Worm (Caenorhabditis elegans) whole organism, L4/young adult: ENCODE measurements around the gene arrd-2.

Experiments used
- dao-5 ChIP-seq: sonication (generic microtip); optimal IDR thresholded peaks from 2 replicates; lab custom pipeline; 2016; ENCODE audit warnings: missing genotype, missing genetic modification characterization, moderate library complexity, missing compliant biosample characterization
- him-1 ChIP-seq: sonication (generic microtip); optimal IDR thresholded peaks from 2 replicates; lab custom pipeline; 2016; ENCODE audit warnings: missing genotype, missing genetic modification reagents, missing genetic modification characterization, missing compliant biosample characterization

ce11 chrII:9421969-9422368, 14.4 kb downstream of the arrd-2 start, which contains the start of gene M176.11:
- no peak for TF ChIP-seq dao-5 (tag; lab: Kevin White, UChicago)
- TF ChIP-seq him-1 (tag; lab: Kevin White, UChicago) = no peak
